Fruit fly (Drosophila melanogaster): ENCODE measurements around the gene DEF8.

DEF8 gene

DNA sequence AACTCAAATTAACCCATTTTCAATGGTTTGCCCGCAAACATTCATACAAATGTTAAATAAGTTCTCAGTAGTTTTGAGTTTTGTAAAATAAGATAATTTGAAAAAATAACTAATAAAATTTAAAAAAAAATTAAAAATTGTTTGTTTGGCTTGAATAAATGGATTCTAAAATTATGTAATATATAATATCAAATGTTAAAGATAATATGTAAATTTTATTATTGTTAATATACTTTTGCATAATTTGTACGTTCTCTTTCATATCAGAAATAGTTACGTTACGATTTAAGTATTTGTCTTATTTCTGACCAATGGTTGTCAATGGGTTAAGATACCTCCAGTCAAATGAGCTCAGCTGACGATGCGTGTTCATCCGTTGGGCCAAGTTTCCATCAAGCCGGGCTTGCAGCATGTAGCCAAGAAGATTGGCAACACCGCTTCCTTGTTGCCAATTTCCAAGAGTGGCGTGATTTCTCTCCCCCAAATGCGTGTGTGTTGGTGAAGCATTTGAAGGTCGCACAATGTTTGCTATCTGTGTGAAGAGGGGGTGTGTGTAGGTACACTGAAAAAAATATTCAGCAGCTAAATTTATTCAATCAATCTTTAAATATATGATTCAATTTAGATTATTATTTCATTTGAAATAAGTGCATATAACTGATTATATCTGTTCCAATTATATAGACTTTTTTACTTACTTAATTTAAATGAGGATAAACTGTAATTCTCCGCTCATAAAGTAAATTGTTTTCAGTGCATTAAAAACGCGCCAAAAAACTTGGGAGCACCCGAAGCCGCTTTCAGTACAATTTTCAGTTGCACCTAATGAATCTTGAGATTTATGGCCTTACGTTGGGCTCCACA is 34.9 kb upstream of the DEF8 start:
- TF ChIP-seq psq (optimal IDR thresholded peaks at IDR 0.05) = no peak
- TF ChIP-seq usp (GFP tag; optimal IDR thresholded peaks at IDR 0.05) = no peak
- TF ChIP-seq pan (optimal IDR thresholded peaks at IDR 0.05) = no peak

DNA sequence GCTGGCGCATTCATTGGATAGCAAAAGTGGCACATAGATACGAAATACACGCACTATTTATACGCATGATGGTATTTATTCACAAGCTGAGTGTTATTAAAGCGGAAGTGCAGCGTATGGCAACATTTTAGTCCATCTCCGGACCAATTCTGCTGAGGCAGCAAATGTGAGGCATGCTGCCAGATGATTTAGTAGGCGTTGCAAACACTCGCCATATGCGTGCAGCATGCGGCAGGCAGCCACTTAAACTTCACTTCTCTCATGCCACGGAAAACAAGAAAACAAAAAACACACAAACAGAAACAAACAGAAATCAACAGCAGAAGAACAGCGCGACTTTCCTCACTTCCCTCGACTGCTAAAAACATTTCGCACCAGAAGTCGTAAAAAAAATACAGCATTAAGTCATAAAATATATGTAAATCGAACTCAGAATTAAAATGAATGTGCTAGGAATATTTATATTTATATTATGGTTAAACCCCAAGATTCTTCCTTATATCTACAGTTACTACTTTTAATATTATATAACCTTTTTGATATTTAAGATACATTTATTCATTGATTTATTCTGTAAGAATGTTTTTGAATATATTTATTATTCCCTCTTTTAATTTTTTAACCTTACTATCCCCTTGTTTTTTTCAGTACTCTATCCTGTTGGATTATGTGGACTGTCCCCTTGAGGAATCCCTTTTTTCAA is 32.5 kb upstream of the DEF8 start:
- TF ChIP-seq Dll (optimal IDR thresholded peaks at IDR 0.05) (no peak), CG8478 (optimal IDR thresholded peaks at IDR 0.05) (no peak), EcR (GFP tag; optimal IDR thresholded peaks at IDR 0.05) (no peak), psq (optimal IDR thresholded peaks at IDR 0.05) (no peak), pan (optimal IDR thresholded peaks at IDR 0.05) (no peak), usp (GFP tag; optimal IDR thresholded peaks at IDR 0.05) (no peak)

DNA sequence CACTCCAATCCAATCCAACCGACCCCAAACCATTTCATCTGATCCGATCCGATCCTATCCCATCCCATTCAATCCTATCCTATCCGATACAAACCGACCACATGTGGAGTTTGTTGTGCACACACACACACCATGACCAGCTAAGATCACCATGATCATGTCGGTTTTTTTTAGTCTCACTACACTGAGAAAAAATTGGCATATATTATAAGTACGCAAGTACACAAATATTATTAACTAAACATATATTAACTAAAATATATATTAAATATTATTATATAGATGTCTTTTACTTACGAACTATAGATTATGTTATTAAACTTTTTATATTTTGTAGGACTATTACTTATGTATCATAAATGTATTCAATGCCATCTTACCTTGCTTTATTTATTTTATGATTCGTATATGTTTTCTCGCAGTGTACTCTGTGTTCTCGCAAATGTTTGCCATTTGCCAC is 30.0 kb upstream of the DEF8 start:
- TF ChIP-seq psq (optimal IDR thresholded peaks at IDR 0.05) (no peak), EcR (GFP tag; optimal IDR thresholded peaks at IDR 0.05) (no peak), Dll (optimal IDR thresholded peaks at IDR 0.05) (no peak), usp (GFP tag; optimal IDR thresholded peaks at IDR 0.05) (no peak), CG8478 (optimal IDR thresholded peaks at IDR 0.05) (no peak), pan (optimal IDR thresholded peaks at IDR 0.05) (no peak)

DNA sequence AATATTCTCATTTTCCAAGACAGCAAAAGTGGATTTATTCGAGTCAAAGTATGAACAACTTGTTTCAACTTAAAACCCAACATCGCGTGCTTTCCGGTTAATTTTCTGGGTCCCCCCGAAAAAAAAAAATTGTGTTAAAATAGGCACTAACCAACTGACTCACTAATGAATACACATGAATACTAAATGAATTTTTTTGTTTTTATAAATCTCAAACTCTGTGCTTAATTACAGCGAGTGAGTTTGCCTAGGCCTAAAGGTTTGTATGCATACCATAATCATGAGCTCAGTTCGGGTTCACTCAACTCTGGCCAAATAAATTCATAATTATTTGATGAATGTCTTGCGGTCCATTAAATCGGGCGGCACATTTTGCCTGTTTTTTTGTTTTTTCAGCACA is 24.6 kb upstream of the DEF8 start:
- TF ChIP-seq CG8478 (optimal IDR thresholded peaks at IDR 0.05) = no peak
- TF ChIP-seq pan (optimal IDR thresholded peaks at IDR 0.05) = no peak
- TF ChIP-seq EcR (GFP tag; optimal IDR thresholded peaks at IDR 0.05) = no peak
- no peak for TF ChIP-seq usp (GFP tag; optimal IDR thresholded peaks at IDR 0.05)
- TF ChIP-seq psq (optimal IDR thresholded peaks at IDR 0.05) = no peak
- TF ChIP-seq Dll (optimal IDR thresholded peaks at IDR 0.05) = no peak

DNA sequence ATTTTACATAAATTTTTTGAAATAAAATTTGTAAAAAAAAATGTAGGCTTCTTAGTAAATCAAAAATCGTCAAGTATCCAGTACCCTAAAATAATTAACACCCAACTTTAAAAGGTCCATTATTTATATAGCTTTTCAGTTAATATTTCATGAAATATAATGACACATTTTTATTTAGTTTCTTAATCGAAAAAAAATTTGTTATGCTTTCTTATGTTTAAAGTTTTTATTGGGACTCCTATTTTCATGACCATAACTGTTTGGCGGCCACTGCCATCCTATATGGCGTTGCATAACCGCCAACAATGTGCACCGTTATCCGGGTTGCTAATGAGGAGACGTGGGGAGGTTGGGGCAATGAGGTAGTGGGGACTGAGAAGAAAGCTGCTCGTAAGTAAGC is 23.4 kb upstream of the DEF8 start:
- TF ChIP-seq psq (optimal IDR thresholded peaks at IDR 0.05) (no peak), Dll (optimal IDR thresholded peaks at IDR 0.05) (no peak), usp (GFP tag; optimal IDR thresholded peaks at IDR 0.05) (no peak), CG8478 (optimal IDR thresholded peaks at IDR 0.05) (no peak), EcR (GFP tag; optimal IDR thresholded peaks at IDR 0.05) (no peak), pan (optimal IDR thresholded peaks at IDR 0.05) (no peak)

DNA sequence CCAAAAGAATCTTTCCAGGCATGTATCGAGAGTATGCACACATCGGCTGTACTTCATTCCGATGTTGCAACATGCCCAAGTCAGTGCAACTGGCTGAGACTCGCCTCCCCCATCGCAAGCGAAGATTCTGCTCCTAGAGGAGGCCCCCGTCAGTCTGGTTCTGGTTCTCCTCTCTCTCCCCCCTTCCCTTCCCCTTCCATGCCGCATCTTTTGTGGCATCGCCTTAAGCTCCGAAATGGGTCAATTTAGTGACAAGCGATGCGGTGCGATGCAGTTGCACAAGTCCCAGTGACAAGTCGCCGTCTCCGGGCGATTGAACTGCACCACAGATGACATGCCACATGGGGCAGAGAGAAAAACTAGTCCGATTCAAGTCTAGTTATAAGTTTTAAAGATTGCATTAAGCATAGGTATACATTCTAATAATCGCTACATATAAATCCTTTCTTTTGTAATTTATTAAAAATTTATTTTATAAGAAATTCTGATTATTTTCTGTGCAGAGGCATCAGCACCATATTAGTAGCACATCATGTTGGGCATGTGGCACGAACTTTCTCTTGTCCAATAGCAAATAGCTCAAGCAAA is 22.8 kb upstream of the DEF8 start:
- no peak for TF ChIP-seq pan (optimal IDR thresholded peaks at IDR 0.05)
- TF ChIP-seq CG8478 (optimal IDR thresholded peaks at IDR 0.05) = no peak
- TF ChIP-seq Dll (optimal IDR thresholded peaks at IDR 0.05) = no peak
- TF ChIP-seq EcR (GFP tag; optimal IDR thresholded peaks at IDR 0.05) = no peak
- TF ChIP-seq psq (optimal IDR thresholded peaks at IDR 0.05) = no peak
- TF ChIP-seq usp (GFP tag; optimal IDR thresholded peaks at IDR 0.05) = no peak

DNA sequence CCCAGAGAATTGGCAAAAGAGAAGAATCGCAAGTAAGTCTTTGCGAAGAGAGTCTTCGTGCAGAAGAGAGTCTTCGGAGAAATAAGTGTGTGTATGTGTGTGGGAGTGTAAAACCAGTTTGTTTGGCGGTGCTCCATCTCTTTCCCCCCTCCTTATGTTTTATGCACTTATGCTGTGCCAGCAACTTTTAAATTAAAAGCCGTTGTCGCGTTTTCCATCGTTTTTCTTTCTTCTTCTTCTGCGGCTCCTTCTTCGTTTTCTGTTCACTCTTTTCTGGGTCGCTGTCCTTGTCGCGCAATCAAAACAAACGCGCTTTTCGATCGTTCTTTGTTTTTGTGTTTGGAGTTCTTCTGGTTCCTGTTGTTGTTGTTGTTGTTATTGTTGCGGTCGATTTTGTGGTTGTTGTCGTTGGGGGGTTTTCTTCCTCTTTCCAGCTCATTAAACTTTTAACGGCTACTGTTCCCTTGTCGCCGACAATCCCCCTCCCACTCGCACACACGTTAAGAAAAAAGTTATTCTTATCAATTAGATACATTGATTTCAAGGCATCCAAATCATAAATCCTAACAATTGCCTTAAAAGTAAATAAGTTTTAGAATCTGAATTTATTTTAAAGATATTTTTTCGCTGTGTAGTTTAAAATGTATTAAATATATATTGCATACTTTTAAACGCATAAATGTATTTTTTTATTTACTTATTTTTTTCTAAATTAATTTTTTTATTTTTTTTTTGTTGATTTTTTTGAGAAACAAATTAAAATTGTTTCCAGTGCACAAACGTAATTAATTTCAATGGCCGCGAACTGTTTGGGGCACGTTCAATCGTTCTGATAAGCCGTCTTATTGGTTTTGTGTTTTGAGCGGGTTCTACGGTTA is 20.6 kb upstream of the DEF8 start:
- TF ChIP-seq EcR (GFP tag; optimal IDR thresholded peaks at IDR 0.05) = peak in 1 of 2 experiments; percentile 77
- no peak for TF ChIP-seq pan (optimal IDR thresholded peaks at IDR 0.05)
- TF ChIP-seq psq (optimal IDR thresholded peaks at IDR 0.05) = no peak

DNA sequence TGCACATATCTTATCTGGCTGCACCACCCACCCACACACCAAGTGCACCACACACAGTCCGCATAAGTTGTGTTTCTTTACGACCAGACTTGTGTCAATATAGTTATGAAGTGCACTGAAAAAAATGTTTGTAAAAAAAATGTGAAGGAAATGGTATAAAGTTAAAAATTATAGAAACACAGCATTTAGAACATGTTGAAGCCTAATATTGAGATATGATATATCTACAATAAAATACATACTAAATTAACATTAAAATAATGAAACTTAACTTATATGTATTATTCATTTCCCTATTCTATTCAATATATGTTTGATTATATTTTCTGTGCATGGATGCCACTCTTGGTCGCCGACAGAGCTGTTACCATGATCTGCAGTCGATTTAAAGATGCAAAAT is 19.0 kb upstream of the DEF8 start:
- TF ChIP-seq EcR (GFP tag; optimal IDR thresholded peaks at IDR 0.05) = no peak
- no peak for TF ChIP-seq psq (optimal IDR thresholded peaks at IDR 0.05)
- no peak for TF ChIP-seq pan (optimal IDR thresholded peaks at IDR 0.05)
- TF ChIP-seq Dll (optimal IDR thresholded peaks at IDR 0.05) = no peak
- no peak for TF ChIP-seq usp (GFP tag; optimal IDR thresholded peaks at IDR 0.05)
- TF ChIP-seq CG8478 (optimal IDR thresholded peaks at IDR 0.05) = no peak

DNA sequence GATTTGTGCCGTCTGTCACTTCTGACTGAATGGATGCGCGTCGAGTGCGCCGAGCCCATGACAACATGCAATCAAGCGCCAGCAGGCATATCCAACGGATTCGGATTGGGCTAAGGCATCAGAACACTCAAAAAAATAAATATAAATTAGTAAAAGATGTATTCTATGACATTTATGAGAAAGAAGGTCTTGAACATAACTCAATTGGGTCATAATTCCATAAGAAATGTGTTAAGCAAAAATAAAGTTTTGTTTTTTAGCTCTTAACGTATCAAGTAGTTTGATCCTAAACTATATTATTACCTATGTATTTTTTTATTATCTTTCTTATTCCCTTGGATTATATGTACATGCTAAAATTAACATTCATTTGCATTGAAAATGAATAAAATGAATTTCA is 18.4 kb upstream of the DEF8 start:
- TF ChIP-seq psq (optimal IDR thresholded peaks at IDR 0.05) = no peak
- no peak for TF ChIP-seq usp (GFP tag; optimal IDR thresholded peaks at IDR 0.05)
- TF ChIP-seq CG8478 (optimal IDR thresholded peaks at IDR 0.05) = no peak
- no peak for TF ChIP-seq Dll (optimal IDR thresholded peaks at IDR 0.05)
- TF ChIP-seq EcR (GFP tag; optimal IDR thresholded peaks at IDR 0.05) = no peak
- TF ChIP-seq pan (optimal IDR thresholded peaks at IDR 0.05) = no peak

DNA sequence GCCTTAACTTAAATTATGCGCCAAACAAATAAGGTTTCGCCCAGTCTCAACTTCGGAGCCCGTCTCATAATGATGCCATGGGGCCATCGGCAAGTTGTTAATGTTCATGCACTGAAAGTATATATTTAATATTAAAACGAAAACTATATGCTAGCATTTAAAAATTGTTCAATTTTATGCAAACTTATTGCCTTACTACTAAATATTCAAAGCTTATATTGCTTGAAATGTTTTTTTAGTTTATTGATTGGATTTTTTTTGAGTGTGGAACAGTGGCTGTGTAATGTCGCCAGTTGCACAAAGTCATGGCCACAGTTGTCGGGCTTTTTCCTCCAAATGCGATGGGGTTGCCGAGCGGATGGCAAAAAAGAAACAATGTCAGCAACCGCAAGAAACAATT is 17.8 kb upstream of the DEF8 start:
- TF ChIP-seq EcR (GFP tag; optimal IDR thresholded peaks at IDR 0.05) (no peak), usp (GFP tag; optimal IDR thresholded peaks at IDR 0.05) (no peak), CG8478 (optimal IDR thresholded peaks at IDR 0.05) (no peak), pan (optimal IDR thresholded peaks at IDR 0.05) (no peak), psq (optimal IDR thresholded peaks at IDR 0.05) (no peak), Dll (optimal IDR thresholded peaks at IDR 0.05) (no peak)

DNA sequence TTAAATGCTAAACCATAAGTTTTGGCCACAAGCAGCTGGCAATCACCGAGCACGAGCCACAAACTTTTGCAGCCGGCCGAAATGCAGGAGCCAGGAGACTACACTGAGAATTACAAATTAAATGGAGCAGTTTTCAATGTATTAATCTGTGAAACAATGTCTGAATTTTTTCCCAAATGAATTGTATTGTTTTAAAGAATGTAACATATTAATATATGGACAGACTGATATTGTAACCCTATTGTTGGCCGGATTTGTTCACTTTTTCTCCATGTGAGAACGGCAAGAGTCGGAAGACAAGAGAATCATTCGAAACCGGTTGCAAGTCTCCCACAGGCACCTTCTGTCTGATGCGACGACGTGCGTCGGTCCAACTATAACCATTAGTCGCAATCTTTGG is 16.8 kb upstream of the DEF8 start:
- TF ChIP-seq pan (optimal IDR thresholded peaks at IDR 0.05) (no peak), usp (GFP tag; optimal IDR thresholded peaks at IDR 0.05) (no peak)

All from whole organism.